Worm (Caenorhabditis elegans) whole organism, L1 larva: Measurements from ENCODE around the gene let-711.

Source experiments
- C04F5.9 ChIP-seq: sonication (generic microtip); optimal IDR thresholded peaks from 2 replicates; lab custom pipeline; 2016; ENCODE audit warnings: missing genetic modification characterization, missing compliant biosample characterization
- alr-1 ChIP-seq: fragments of 200-800 bp; sonication (Bioruptor generic); optimal IDR thresholded peaks from 2 replicates; lab custom pipeline; 2018; ENCODE audit warnings: borderline replicate concordance, mild to moderate bottlenecking, missing genetic modification characterization, missing compliant biosample characterization
- aly-2 ChIP-seq: fragments of 150-350 bp; optimal IDR thresholded peaks from 2 replicates; lab custom pipeline; 2014; ENCODE audit warnings: missing biosample characterization, missing genetic modification characterization
- blmp-1 ChIP-seq: fragments of 150-350 bp; optimal IDR thresholded peaks from 2 replicates; lab custom pipeline; 2014; ENCODE audit warnings: missing biosample characterization, missing genetic modification characterization
- ceh-63 ChIP-seq: fragments of 200-800 bp; sonication (Bioruptor generic); optimal IDR thresholded peaks from 2 replicates; lab custom pipeline; 2018; ENCODE audit warnings: mild to moderate bottlenecking, missing genetic modification characterization, missing compliant biosample characterization
- ceh-8 ChIP-seq: fragments of 200-800 bp; sonication (Bioruptor generic); optimal IDR thresholded peaks from 2 replicates; lab custom pipeline; 2018; ENCODE audit warnings: mild to moderate bottlenecking, missing genetic modification characterization, moderate library complexity, missing compliant biosample characterization
- ceh-82 ChIP-seq, 3 experiments: fragments of 150-350 bp in 1 of 3; sonication (generic microtip) in 2 of 3; optimal IDR thresholded peaks; 2 replicates each; lab custom pipeline; 2014 to 2017; ENCODE audit warnings: missing biosample characterization in 3 of 3, missing genetic modification characterization in 3 of 3
- ceh-88 ChIP-seq: fragments of 200-800 bp; sonication (Bioruptor generic); IDR thresholded peaks from 2 replicates; pipeline ENCODE4 v1.3.6; 2022; ENCODE audit warnings: missing genetic modification characterization, missing compliant biosample characterization
- ceh-90 ChIP-seq: sonication (generic microtip); optimal IDR thresholded peaks from 2 replicates; lab custom pipeline; 2016; ENCODE audit warnings: missing genetic modification characterization, missing compliant biosample characterization
- dpl-1 ChIP-seq, 3 experiments: fragments of 150-350 bp in 2 of 3; sonication (generic microtip) in 1 of 3; optimal IDR thresholded peaks; 2 replicates each; lab custom pipeline; 2014 to 2017; ENCODE audit warnings: missing biosample characterization in 3 of 3, missing genetic modification characterization in 3 of 3, missing genetic modification reagents in 3 of 3
- dsc-1 ChIP-seq: sonication (generic microtip); optimal IDR thresholded peaks from 2 replicates; lab custom pipeline; 2016; ENCODE audit warnings: mild to moderate bottlenecking, missing genetic modification characterization, missing compliant biosample characterization
- efl-1 ChIP-seq, 4 experiments: fragments of 150-350 bp; optimal IDR thresholded peaks in 3 of 4; peaks in 1 of 4; 1 replicate in 1 of 4; 2 replicates in 3 of 4; lab custom pipeline; 2014; ENCODE audit warnings: missing biosample characterization in 2 of 4, missing genetic modification characterization in 2 of 4, missing genetic modification reagents in 2 of 4
- egl-13 ChIP-seq: sonication (generic microtip); optimal IDR thresholded peaks from 2 replicates; lab custom pipeline; 2016; ENCODE audit warnings: missing genotype, missing genetic modification reagents, missing genetic modification characterization, missing compliant biosample characterization
- elt-2 ChIP-seq: sonication (generic microtip); optimal IDR thresholded peaks from 2 replicates; lab custom pipeline; 2016; ENCODE audit warnings: missing genetic modification characterization, mild to moderate bottlenecking, inconsistent platforms, missing compliant biosample characterization, missing genetic modification reagents
- elt-3 ChIP-seq, 6 experiments: fragments of 150-350 bp in 1 of 6; sonication (generic microtip); optimal IDR thresholded peaks; 2 replicates each; lab custom pipeline; 2017 to 2018; ENCODE audit warnings: missing biosample characterization in 6 of 6, missing genetic modification characterization in 6 of 6, inconsistent platforms in 1 of 6
- fkh-10 ChIP-seq: sonication (generic microtip); optimal IDR thresholded peaks from 2 replicates; lab custom pipeline; 2017; ENCODE audit warnings: missing biosample characterization, missing genetic modification reagents, missing genetic modification characterization
- fkh-4 ChIP-seq: sonication (generic microtip); optimal IDR thresholded peaks from 2 replicates; lab custom pipeline; 2016; ENCODE audit warnings: missing compliant biosample characterization, missing genetic modification characterization, borderline replicate concordance
- fos-1 ChIP-seq: fragments of 150-350 bp; optimal IDR thresholded peaks from 2 replicates; lab custom pipeline; 2014; ENCODE audit warnings: missing biosample characterization, missing genetic modification characterization
- grh-1 ChIP-seq: fragments of 200-800 bp; sonication (Bioruptor generic); IDR thresholded peaks from 2 replicates; pipeline ENCODE4 v1.3.6; 2022; ENCODE audit warnings: missing genetic modification reagents, missing genetic modification characterization, missing compliant biosample characterization
- hpl-2 ChIP-seq: fragments of 150-350 bp; optimal IDR thresholded peaks from 2 replicates; lab custom pipeline; 2014; ENCODE audit warnings: missing biosample characterization, missing genetic modification reagents, missing genetic modification characterization
- isw-1 ChIP-seq: fragments of 200-800 bp; sonication (Bioruptor generic); IDR thresholded peaks from 2 replicates; pipeline ENCODE4 v1.3.6; 2022; ENCODE audit warnings: missing genetic modification characterization, missing compliant biosample characterization
- jun-1 ChIP-seq: fragments of 150-350 bp; optimal IDR thresholded peaks from 2 replicates; lab custom pipeline; 2014; ENCODE audit warnings: missing biosample characterization, missing genetic modification reagents, missing genetic modification characterization
- lin-14 ChIP-seq: fragments of 200-800 bp; sonication (Bioruptor generic); optimal IDR thresholded peaks from 2 replicates; lab custom pipeline; 2018; ENCODE audit warnings: mild to moderate bottlenecking, missing genetic modification characterization, moderate library complexity, missing compliant biosample characterization
- lin-35 ChIP-seq, 2 experiments: fragments of 150-350 bp; optimal IDR thresholded peaks; 2 replicates each; lab custom pipeline; 2014; ENCODE audit warnings: missing biosample characterization in 2 of 2, missing genetic modification characterization in 2 of 2, missing genetic modification reagents in 2 of 2
- lin-39 ChIP-seq: fragments of 150-350 bp; optimal IDR thresholded peaks from 2 replicates; lab custom pipeline; 2014; ENCODE audit warnings: missing biosample characterization, missing genetic modification reagents, missing genetic modification characterization
- lsy-2 ChIP-seq, 2 experiments: fragments of 150-350 bp; optimal IDR thresholded peaks; 2 replicates each; lab custom pipeline; 2014; ENCODE audit warnings: missing biosample characterization in 2 of 2, missing genetic modification characterization in 2 of 2
- nhr-11 ChIP-seq: fragments of 150-350 bp; optimal IDR thresholded peaks from 2 replicates; lab custom pipeline; 2014; ENCODE audit warnings: missing biosample characterization, missing genetic modification characterization
- nhr-19 ChIP-seq: fragments of 200-800 bp; sonication (Bioruptor generic); conservative IDR thresholded peaks from 2 replicates; pipeline ENCODE4 v1.3.6; 2022; ENCODE audit warnings: missing genetic modification characterization, missing compliant biosample characterization
- nhr-47 ChIP-seq: sonication (generic microtip); optimal IDR thresholded peaks from 2 replicates; lab custom pipeline; 2016; ENCODE audit warnings: mild to moderate bottlenecking, missing genetic modification characterization, moderate library complexity, missing compliant biosample characterization
- nhr-71 ChIP-seq: sonication (generic microtip); optimal IDR thresholded peaks from 2 replicates; lab custom pipeline; 2016; ENCODE audit warnings: mild to moderate bottlenecking, missing genetic modification characterization, moderate library complexity, missing compliant biosample characterization
- nhr-76 ChIP-seq: sonication (generic microtip); optimal IDR thresholded peaks from 2 replicates; lab custom pipeline; 2017; ENCODE audit warnings: missing biosample characterization, missing genetic modification characterization
- nhr-85 ChIP-seq: sonication (generic microtip); peaks from one replicate; lab custom pipeline; 2016; ENCODE audit warnings: missing genetic modification characterization, inconsistent platforms, missing compliant biosample characterization
- pax-3 ChIP-seq: fragments of 200-800 bp; sonication (Bioruptor generic); optimal IDR thresholded peaks from 2 replicates; lab custom pipeline; 2018; ENCODE audit warnings: mild to moderate bottlenecking, missing genetic modification characterization, moderate library complexity, missing compliant biosample characterization
- snpc-4 ChIP-seq: fragments of 150-350 bp; optimal IDR thresholded peaks from 2 replicates; lab custom pipeline; 2014; ENCODE audit warnings: missing biosample characterization, missing genetic modification characterization
- snu-23 ChIP-seq: sonication (generic microtip); optimal IDR thresholded peaks from 2 replicates; lab custom pipeline; 2016; ENCODE audit warnings: missing genetic modification characterization, missing compliant biosample characterization
- tbx-2 ChIP-seq: sonication (generic microtip); optimal IDR thresholded peaks from 2 replicates; lab custom pipeline; 2016; ENCODE audit warnings: missing genetic modification characterization, missing compliant biosample characterization
- unc-130 ChIP-seq: fragments of 150-350 bp; optimal IDR thresholded peaks from 2 replicates; lab custom pipeline; 2017; ENCODE audit warnings: missing biosample characterization, missing genetic modification characterization, inconsistent platforms
- unc-30 ChIP-seq: sonication (generic microtip); optimal IDR thresholded peaks from 2 replicates; lab custom pipeline; 2017; ENCODE audit warnings: missing biosample characterization, missing genetic modification characterization
- unc-62 ChIP-seq: fragments of 150-350 bp; optimal IDR thresholded peaks from 2 replicates; lab custom pipeline; 2014; ENCODE audit warnings: missing biosample characterization, missing genetic modification reagents, missing genetic modification characterization
- unc-86 ChIP-seq: sonication (generic microtip); optimal IDR thresholded peaks from 2 replicates; lab custom pipeline; 2016; ENCODE audit warnings: missing genetic modification characterization, missing compliant biosample characterization
- zip-4 ChIP-seq: fragments of 200-800 bp; sonication (Bioruptor generic); optimal IDR thresholded peaks from 2 replicates; lab custom pipeline; 2018; ENCODE audit warnings: mild to moderate bottlenecking, missing genetic modification characterization, moderate library complexity, missing compliant biosample characterization
- ztf-4 ChIP-seq: fragments of 150-350 bp; optimal IDR thresholded peaks from 2 replicates; lab custom pipeline; 2014; ENCODE audit warnings: missing biosample characterization, missing genetic modification characterization

let-711 gene

ce11 chrIII:6898518-6898917 lies 48.0 kb upstream of the let-711 start (continued):
- TF ChIP-seq ceh-88 (GFP tag; lab: Robert Waterston, UW) = 0 out of 2 replicates have a peak, but pooled peaks have one; percentile 14
- TF ChIP-seq grh-1 (GFP tag; lab: Robert Waterston, UW) = peak; percentile 50
- peak; percentile 5 for TF ChIP-seq fos-1 (tag; lab: Kevin White, UChicago)
- TF ChIP-seq nhr-19 (GFP tag; lab: Robert Waterston, UW) = peak; percentile 79
- no peak for TF ChIP-seq ceh-63 (GFP tag; lab: Kevin White, UChicago)
- peak; percentile 85 for TF ChIP-seq nhr-85
- TF ChIP-seq lin-35 (GFP tag; optimal IDR thresholded peaks at IDR 0.05; lab: Kevin White, UChicago) = peak in 1 of 2 experiments; percentile 61
- peak; percentile 73 for TF ChIP-seq snu-23 (GFP tag; lab: Kevin White, UChicago)
- no peak for TF ChIP-seq isw-1 (GFP tag; lab: Robert Waterston, UW)
- TF ChIP-seq tbx-2 = peak; percentile 58
- no peak for TF ChIP-seq pax-3 (tag; lab: Kevin White, UChicago)
- TF ChIP-seq snpc-4 (tag; lab: Kevin White, UChicago) = no peak
- peak; percentile 56 for TF ChIP-seq unc-130 (tag; lab: Kevin White, UChicago)
- TF ChIP-seq egl-13 = no peak
- peak; percentile 35 for TF ChIP-seq nhr-11 (tag; lab: Kevin White, UChicago)
- TF ChIP-seq unc-62 = no peak
- TF ChIP-seq fkh-4 = no peak
- peak in 2 of 6 experiments; percentile 41 to 83 for TF ChIP-seq elt-3 (tag; optimal IDR thresholded peaks at IDR 0.05; lab: Kevin White, UChicago)
- no peak for TF ChIP-seq unc-30 (tag; lab: Kevin White, UChicago)
- peak; percentile 40 for TF ChIP-seq ztf-4 (tag; lab: Kevin White, UChicago)
- TF ChIP-seq dpl-1 (GFP tag; optimal IDR thresholded peaks at IDR 0.05; lab: Kevin White, UChicago) = peak in 2 of 3 experiments; percentile 10 to 31
- no peak for TF ChIP-seq ceh-8 (GFP tag; lab: Kevin White, UChicago)
- peak; percentile 44 for TF ChIP-seq nhr-47 (tag; lab: Kevin White, UChicago)
- no peak for TF ChIP-seq unc-86 (tag; lab: Kevin White, UChicago)
- TF ChIP-seq lsy-2 (tag; optimal IDR thresholded peaks at IDR 0.05; lab: Kevin White, UChicago) = peak; percentile 54 to 70
- TF ChIP-seq C04F5.9 (tag; lab: Kevin White, UChicago) = no peak
- TF ChIP-seq, all 84 proteins: peak for 29

- TF ChIP-seq ceh-88 (GFP tag; lab: Robert Waterston, UW) (no peak), aly-2 (tag; lab: Kevin White, UChicago) (peak; percentile 51), alr-1 (no peak), ceh-63 (GFP tag; lab: Kevin White, UChicago) (no peak), lin-39 (tag; lab: Kevin White, UChicago) (peak; percentile 26)
Measured at ce11 chrIII:6900609-6901008, 45.9 kb upstream of the let-711 start.

- TF ChIP-seq zip-4 (no peak), ceh-88 (GFP tag; lab: Robert Waterston, UW) (no peak), snu-23 (GFP tag; lab: Kevin White, UChicago) (peak; percentile 1), lin-35 (GFP tag; optimal IDR thresholded peaks at IDR 0.05; lab: Kevin White, UChicago) (peak in 1 of 2 experiments; percentile 17), fkh-4 (no peak), dsc-1 (peak; percentile 31), lsy-2 (tag; optimal IDR thresholded peaks at IDR 0.05; lab: Kevin White, UChicago) (peak in 1 of 2 experiments; percentile 54), blmp-1 (tag; lab: Kevin White, UChicago) (peak; percentile 27), alr-1 (no peak), tbx-2 (peak; percentile 3), nhr-85 (peak; percentile 43), nhr-76 (no peak), aly-2 (tag; lab: Kevin White, UChicago) (no peak), nhr-71 (tag; lab: Kevin White, UChicago) (peak; percentile 5), hpl-2 (no peak), nhr-47 (tag; lab: Kevin White, UChicago) (peak; percentile 1), fkh-10 (no peak), lin-14 (GFP tag; lab: Kevin White, UChicago) (peak; percentile 66), jun-1 (tag; lab: Kevin White, UChicago) (no peak), efl-1 (optimal IDR thresholded peaks at IDR 0.05; lab: Kevin White, UChicago) (peak in 1 of 2 experiments; percentile 13), efl-1 (GFP tag; optimal IDR thresholded peaks at IDR 0.05 in 1 of 2; lab: Kevin White, UChicago) (no peak), ceh-90 (tag; lab: Kevin White, UChicago) (no peak), ceh-82 (tag; optimal IDR thresholded peaks at IDR 0.05; lab: Kevin White, UChicago) (peak in 1 of 3 experiments; percentile 9), nhr-11 (tag; lab: Kevin White, UChicago) (no peak), elt-2 (tag; lab: Kevin White, UChicago) (peak; percentile 19)
- TF ChIP-seq, all 84 proteins: peak for 13
Measured at ce11 chrIII:6903056-6903977, 43.2 kb upstream of the let-711 start, which contains the start of the genes brc-2 and T07E3.3. brc-2 (minus strand) TSS chrIII:6903106. T07E3.3 (plus strand) TSS chrIII:6903877.
